Worm (Caenorhabditis elegans) whole organism, late embryonic: ENCODE measurements around the gene mam-6.

ENCODE experiments used
- C08G9.2 ChIP-seq: sonication (generic microtip); optimal IDR thresholded peaks from 2 replicates; lab custom pipeline; 2016; ENCODE audit warnings: mild to moderate bottlenecking, missing genetic modification characterization, moderate library complexity, missing compliant biosample characterization
- F13H6.1 ChIP-seq: sonication (generic microtip); optimal IDR thresholded peaks from 2 replicates; lab custom pipeline; 2016; ENCODE audit warnings: missing genetic modification characterization, missing compliant biosample characterization
- K02D7.2 ChIP-seq: sonication (generic microtip); optimal IDR thresholded peaks from 2 replicates; lab custom pipeline; 2017; ENCODE audit warnings: mild to moderate bottlenecking, missing genetic modification characterization, missing compliant biosample characterization
- K09A11.1 ChIP-seq: sonication (generic microtip); optimal IDR thresholded peaks from 2 replicates; lab custom pipeline; 2017; ENCODE audit warnings: antibody characterized with exemption, mild to moderate bottlenecking, missing genetic modification characterization, missing compliant biosample characterization; ENCODE audit not compliant: insufficient read depth
- T23F11.4 ChIP-seq: fragments of 200-800 bp; sonication (Bioruptor generic); optimal IDR thresholded peaks from 2 replicates; lab custom pipeline; 2018; ENCODE audit warnings: mild to moderate bottlenecking, missing genetic modification characterization, missing compliant biosample characterization
- Y22D7AL.16 ChIP-seq: sonication (generic microtip); optimal IDR thresholded peaks from 2 replicates; lab custom pipeline; 2016; ENCODE audit warnings: missing genetic modification characterization, missing compliant biosample characterization
- ahr-1 ChIP-seq: sonication (generic microtip); optimal IDR thresholded peaks from 2 replicates; lab custom pipeline; 2016; ENCODE audit warnings: missing genetic modification characterization, missing compliant biosample characterization
- ama-1 ChIP-seq: fragments of 150-350 bp; optimal IDR thresholded peaks from 2 replicates; lab custom pipeline; 2014
- ceh-14 ChIP-seq: sonication (generic microtip); optimal IDR thresholded peaks from 2 replicates; lab custom pipeline; 2016; ENCODE audit warnings: missing genotype, missing genetic modification characterization, missing compliant biosample characterization
- ceh-18 ChIP-seq: sonication (generic microtip); optimal IDR thresholded peaks from 2 replicates; lab custom pipeline; 2016; ENCODE audit warnings: missing genetic modification characterization, missing compliant biosample characterization
- ceh-19 ChIP-seq: fragments of 200-800 bp; sonication (Bioruptor generic); optimal IDR thresholded peaks from 2 replicates; lab custom pipeline; 2018; ENCODE audit warnings: mild to moderate bottlenecking, missing genetic modification characterization, missing compliant biosample characterization
- ceh-48 ChIP-seq: sonication (generic microtip); optimal IDR thresholded peaks from 2 replicates; lab custom pipeline; 2016; ENCODE audit warnings: missing genetic modification characterization, inconsistent platforms, missing compliant biosample characterization
- dmd-4 ChIP-seq: sonication (generic microtip); optimal IDR thresholded peaks from 2 replicates; lab custom pipeline; 2016; ENCODE audit warnings: borderline replicate concordance, missing genetic modification characterization, missing compliant biosample characterization
- ets-4 ChIP-seq: sonication (generic microtip); optimal IDR thresholded peaks from 2 replicates; lab custom pipeline; 2016; ENCODE audit warnings: missing genetic modification characterization, missing compliant biosample characterization
- fax-1 ChIP-seq: sonication (generic microtip); optimal IDR thresholded peaks from 2 replicates; lab custom pipeline; 2016; ENCODE audit warnings: missing genotype, missing genetic modification characterization, missing compliant biosample characterization
- fkh-6 ChIP-seq: sonication (generic microtip); optimal IDR thresholded peaks from 2 replicates; lab custom pipeline; 2016; ENCODE audit warnings: missing genetic modification characterization, missing compliant biosample characterization
- gmeb-2 ChIP-seq: sonication (generic microtip); optimal IDR thresholded peaks from 2 replicates; lab custom pipeline; 2016; ENCODE audit warnings: missing genetic modification characterization, inconsistent platforms, missing compliant biosample characterization
- hlh-13 ChIP-seq: fragments of 200-800 bp; sonication (Bioruptor generic); optimal IDR thresholded peaks from 2 replicates; lab custom pipeline; 2018; ENCODE audit warnings: mild to moderate bottlenecking, missing genetic modification characterization, missing compliant biosample characterization
- hlh-30 ChIP-seq: sonication (generic microtip); optimal IDR thresholded peaks from 2 replicates; lab custom pipeline; 2017; ENCODE audit warnings: antibody characterized with exemption, missing genetic modification characterization, missing compliant biosample characterization; ENCODE audit not compliant: insufficient read depth
- hlh-6 ChIP-seq: sonication (generic microtip); optimal IDR thresholded peaks from 2 replicates; lab custom pipeline; 2016; ENCODE audit warnings: missing genotype, missing genetic modification characterization, missing compliant biosample characterization
- hlh-8 ChIP-seq: sonication (generic microtip); optimal IDR thresholded peaks from 2 replicates; lab custom pipeline; 2016; ENCODE audit warnings: missing genotype, missing genetic modification characterization, missing compliant biosample characterization
- lin-11 ChIP-seq: fragments of 200-800 bp; sonication (Bioruptor generic); optimal IDR thresholded peaks from 2 replicates; lab custom pipeline; 2018; ENCODE audit warnings: mild to moderate bottlenecking, missing genetic modification characterization, missing compliant biosample characterization
- nhr-11 ChIP-seq: fragments of 150-350 bp; optimal IDR thresholded peaks from 2 replicates; lab custom pipeline; 2014; ENCODE audit warnings: missing biosample characterization, missing genetic modification characterization
- nhr-232 ChIP-seq: sonication (generic microtip); optimal IDR thresholded peaks from 2 replicates; lab custom pipeline; 2016; ENCODE audit warnings: missing genetic modification characterization, missing compliant biosample characterization
- npax-4 ChIP-seq: sonication (generic microtip); optimal IDR thresholded peaks from 2 replicates; lab custom pipeline; 2016; ENCODE audit warnings: missing genetic modification characterization, missing compliant biosample characterization
- pag-3 ChIP-seq: sonication (generic microtip); optimal IDR thresholded peaks from 2 replicates; lab custom pipeline; 2016; ENCODE audit warnings: missing compliant biosample characterization, missing genetic modification characterization, borderline replicate concordance
- pax-1 ChIP-seq: fragments of 150-350 bp; optimal IDR thresholded peaks from 2 replicates; lab custom pipeline; 2014; ENCODE audit warnings: missing biosample characterization, missing genetic modification characterization
- pha-4 ChIP-seq: fragments of 150-350 bp; optimal IDR thresholded peaks from 2 replicates; lab custom pipeline; 2018; ENCODE audit warnings: missing biosample characterization, missing genetic modification reagents, missing genetic modification characterization
- pqm-1 ChIP-seq: sonication (generic microtip); optimal IDR thresholded peaks from 2 replicates; lab custom pipeline; 2016; ENCODE audit warnings: missing genetic modification characterization, missing compliant biosample characterization
- ref-2 ChIP-seq: sonication (generic microtip); optimal IDR thresholded peaks from 2 replicates; lab custom pipeline; 2016; ENCODE audit warnings: missing genetic modification characterization, missing compliant biosample characterization
- sdc-2 ChIP-seq: sonication (generic microtip); optimal IDR thresholded peaks from 2 replicates; lab custom pipeline; 2016; ENCODE audit warnings: missing genotype, missing genetic modification characterization, missing compliant biosample characterization
- tbx-2 ChIP-seq: sonication (generic microtip); optimal IDR thresholded peaks from 2 replicates; lab custom pipeline; 2016; ENCODE audit warnings: missing genetic modification characterization, missing compliant biosample characterization
- tbx-7 ChIP-seq: sonication (generic microtip); optimal IDR thresholded peaks from 2 replicates; lab custom pipeline; 2016; ENCODE audit warnings: missing genotype, missing genetic modification characterization, missing compliant biosample characterization
- ttx-3 ChIP-seq: sonication (generic microtip); optimal IDR thresholded peaks from 2 replicates; lab custom pipeline; 2016; ENCODE audit warnings: missing genetic modification reagents, missing genetic modification characterization, missing compliant biosample characterization
- unc-86 ChIP-seq: sonication (generic microtip); optimal IDR thresholded peaks from 2 replicates; lab custom pipeline; 2016; ENCODE audit warnings: missing genetic modification characterization, missing compliant biosample characterization
- ztf-16 ChIP-seq: sonication (generic microtip); optimal IDR thresholded peaks from 2 replicates; lab custom pipeline; 2017; ENCODE audit warnings: missing genetic modification characterization, missing compliant biosample characterization

Gene mam-6

DNA sequence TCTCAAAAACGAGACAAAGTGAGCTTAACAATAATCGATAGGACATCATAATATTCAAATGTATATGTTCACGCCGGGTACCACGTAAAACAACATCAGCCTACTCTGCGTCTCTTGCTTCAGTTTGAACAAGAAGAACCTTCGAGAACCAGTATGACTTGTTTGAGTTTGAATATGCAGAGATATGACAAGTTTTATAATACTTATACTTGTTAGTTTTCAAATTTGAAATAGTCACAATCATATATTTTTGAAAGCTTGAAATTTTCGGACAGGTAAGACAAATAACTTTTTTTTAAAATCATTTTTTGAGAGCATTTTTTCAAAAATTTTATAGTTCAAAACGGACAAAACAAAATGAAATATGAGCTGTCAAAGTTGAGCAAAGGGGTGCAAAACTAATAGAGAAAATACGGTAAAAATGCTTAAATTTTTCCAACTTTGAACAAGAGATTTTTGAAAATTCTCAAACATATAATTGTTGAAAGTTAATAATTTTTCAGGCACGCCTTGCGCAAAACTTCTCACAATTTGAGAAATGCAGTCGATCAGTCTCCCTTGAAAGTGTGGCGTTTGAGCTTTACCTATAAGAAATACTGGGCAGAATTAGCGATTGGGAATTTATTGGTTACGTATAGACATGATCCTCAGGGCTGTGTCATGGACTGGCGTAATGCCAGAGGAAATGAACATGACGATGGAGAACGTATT lies 15.8 kb downstream of the mam-6 start, which contains the start of gene H03G16.1:
Gene H03G16.1, plus strand, starts transcription at position 661 of the 711 bp plus-strand sequence.
- TF ChIP-seq F13H6.1 (tag; lab: Kevin White, UChicago) (no peak), ceh-14 (tag; lab: Kevin White, UChicago) (no peak), npax-4 (no peak), ahr-1 (tag; lab: Kevin White, UChicago) (no peak), ets-4 (tag; lab: Kevin White, UChicago) (no peak), sdc-2 (tag; lab: Kevin White, UChicago) (no peak), lin-11 (tag; lab: Kevin White, UChicago) (no peak)

DNA sequence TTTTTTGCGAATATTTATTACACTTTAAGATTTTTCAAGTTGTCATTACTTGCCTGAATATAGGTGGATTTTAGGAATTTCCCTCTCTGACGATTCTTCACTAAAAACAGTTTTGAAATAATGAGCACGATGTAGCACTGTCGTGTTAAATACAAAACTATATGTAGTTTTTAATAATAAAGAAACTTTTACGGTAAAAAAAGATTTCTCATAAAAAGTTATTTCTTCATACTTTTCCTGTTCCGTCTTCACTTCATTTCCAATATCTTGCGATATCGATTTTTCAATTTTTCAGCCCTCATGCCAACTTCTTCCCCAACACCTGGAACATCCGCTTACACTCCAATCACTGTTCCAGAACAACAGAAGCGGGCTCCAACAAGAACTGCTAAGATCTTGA lies 16.8 kb downstream of the mam-6 start, which contains the start of gene H03G16.6:
Gene H03G16.6, plus strand, starts transcription at position 301 of the 400 bp plus-strand sequence.
- TF ChIP-seq ref-2 (tag; lab: Kevin White, UChicago) = no peak

DNA sequence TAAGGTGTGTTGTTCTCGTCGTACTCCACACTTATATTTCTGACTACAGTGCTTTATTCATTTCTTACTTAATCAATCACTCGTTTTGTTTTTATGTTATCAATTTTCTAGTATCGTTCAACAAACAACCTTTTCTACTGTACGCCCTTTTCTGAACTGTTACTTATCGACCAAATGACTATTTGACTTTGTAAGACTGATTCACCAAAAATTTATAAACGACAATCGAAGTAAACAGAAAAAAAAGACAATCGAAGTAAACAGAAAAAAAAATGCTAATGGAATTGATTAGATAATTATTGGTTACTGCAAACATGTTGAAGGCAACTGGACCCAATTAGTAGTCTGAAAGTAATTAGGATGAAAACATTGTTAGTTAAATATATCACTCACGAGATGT lies 19.1 kb downstream of the mam-6 start:
- TF ChIP-seq fax-1 (tag; lab: Kevin White, UChicago) (no peak), hlh-13 (GFP tag; lab: Kevin White, UChicago) (no peak), dmd-4 (tag; lab: Kevin White, UChicago) (no peak)

DNA sequence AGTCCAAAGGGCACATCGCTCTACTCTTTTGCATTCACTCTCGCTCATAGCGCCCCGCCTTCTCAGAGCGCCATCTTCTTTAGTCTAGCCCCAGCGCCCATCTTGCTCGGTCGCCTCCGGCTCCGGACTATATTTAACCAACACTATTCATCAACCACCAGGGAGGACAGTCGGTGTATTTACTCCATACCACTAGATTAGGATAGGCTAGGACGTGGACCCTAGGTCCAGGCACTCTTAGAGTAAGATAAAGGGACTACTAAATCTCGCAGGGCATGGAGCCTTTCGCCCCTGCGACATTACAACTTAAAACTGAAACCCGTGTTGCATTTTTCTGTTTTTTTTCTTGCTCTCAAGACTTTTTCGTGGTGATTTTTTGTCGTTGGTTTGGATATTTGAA lies 21.6 kb downstream of the mam-6 start:
- no peak for TF ChIP-seq dmd-4 (tag; lab: Kevin White, UChicago)
- TF ChIP-seq nhr-232 (tag; lab: Kevin White, UChicago) = no peak
- TF ChIP-seq pha-4 = no peak
- TF ChIP-seq npax-4 = no peak
- no peak for TF ChIP-seq hlh-6 (tag; lab: Kevin White, UChicago)
- no peak for TF ChIP-seq ceh-18 (tag; lab: Kevin White, UChicago)
- TF ChIP-seq C08G9.2 (tag; lab: Kevin White, UChicago) = no peak
- TF ChIP-seq pag-3 = no peak
- no peak for TF ChIP-seq hlh-8
- no peak for TF ChIP-seq tbx-2 (tag; lab: Kevin White, UChicago)
- no peak for TF ChIP-seq K09A11.1 (tag; lab: Kevin White, UChicago)
- no peak for TF ChIP-seq gmeb-2 (tag; lab: Kevin White, UChicago)
- TF ChIP-seq pqm-1 = no peak

DNA sequence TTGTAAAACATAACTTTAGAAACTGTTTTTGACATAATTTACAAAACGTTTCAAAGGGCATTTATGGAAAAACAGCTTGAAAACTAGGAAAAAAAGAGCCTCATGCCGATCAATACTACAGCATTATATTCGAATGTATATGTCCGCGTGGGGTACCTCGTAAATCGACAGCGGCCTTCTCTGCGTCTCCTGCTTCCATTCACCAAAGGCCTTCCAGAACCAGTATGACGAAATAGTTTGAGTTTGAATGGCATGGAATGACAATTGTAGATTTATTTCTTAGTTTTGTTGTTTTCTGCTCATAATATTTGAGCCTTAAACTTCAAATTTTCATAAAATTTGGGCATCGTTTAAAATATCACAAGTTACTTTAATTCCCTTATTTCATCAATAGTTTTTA lies 23.7 kb downstream of the mam-6 start:
- TF ChIP-seq npax-4 (no peak), tbx-7 (tag; lab: Kevin White, UChicago) (no peak), hlh-8 (no peak), hlh-13 (GFP tag; lab: Kevin White, UChicago) (no peak), ceh-14 (tag; lab: Kevin White, UChicago) (no peak), hlh-30 (tag; lab: Kevin White, UChicago) (no peak), unc-86 (tag; lab: Kevin White, UChicago) (no peak), pqm-1 (no peak), ceh-19 (GFP tag; lab: Kevin White, UChicago) (no peak), pax-1 (tag; lab: Kevin White, UChicago) (no peak), nhr-11 (tag; lab: Kevin White, UChicago) (no peak), T23F11.4 (GFP tag; lab: Kevin White, UChicago) (no peak), F13H6.1 (tag; lab: Kevin White, UChicago) (no peak), Y22D7AL.16 (tag; lab: Kevin White, UChicago) (no peak), ttx-3 (no peak), ama-1 (lab: Kevin White, UChicago) (no peak), fkh-6 (tag; lab: Kevin White, UChicago) (no peak), ceh-48 (tag; lab: Kevin White, UChicago) (no peak), ztf-16 (tag; lab: Kevin White, UChicago) (no peak), K02D7.2 (tag; lab: Kevin White, UChicago) (no peak)
